Worm (Caenorhabditis elegans) whole organism, young adult: ENCODE results near the gene C13B4.1.
A peak's percentile ranks its signal among the peaks of the same experiment; 100 is the strongest.

Source experiments
- B0261.1 ChIP-seq: sonication (generic microtip); optimal IDR thresholded peaks from 2 replicates; lab custom pipeline; 2016; ENCODE audit warnings: mild to moderate bottlenecking, missing genetic modification characterization, moderate library complexity, missing compliant biosample characterization
- B0336.3 ChIP-seq: fragments of 200-800 bp; sonication (Bioruptor generic); IDR thresholded peaks from 2 replicates; pipeline ENCODE4 v1.3.6; 2022; ENCODE audit warnings: missing genetic modification characterization, missing compliant biosample characterization
- C06A6.2 ChIP-seq: fragments of 200-800 bp; sonication (Bioruptor generic); conservative IDR thresholded peaks from 2 replicates; pipeline ENCODE4 v1.3.6; 2022; ENCODE audit warnings: missing genetic modification characterization, missing compliant biosample characterization
- D2030.7 ChIP-seq: fragments of 200-800 bp; sonication (Bioruptor generic); IDR thresholded peaks from 2 replicates; pipeline ENCODE4 v1.3.6; 2022; ENCODE audit warnings: missing genetic modification reagents, missing genetic modification characterization, missing compliant biosample characterization
- F10E7.11 ChIP-seq: sonication (generic microtip); optimal IDR thresholded peaks from 2 replicates; lab custom pipeline; 2017; ENCODE audit warnings: mild to moderate bottlenecking, missing genetic modification characterization, moderate library complexity, missing compliant biosample characterization
- F55B11.4 ChIP-seq: sonication (generic microtip); optimal IDR thresholded peaks from 2 replicates; lab custom pipeline; 2016; ENCODE audit warnings: missing compliant biosample characterization, missing genetic modification characterization, borderline replicate concordance; ENCODE audit not compliant: insufficient read depth
- Y53F4B.3 ChIP-seq: fragments of 200-800 bp; sonication (Bioruptor generic); IDR thresholded peaks from 2 replicates; pipeline ENCODE4 v1.3.6; 2022; ENCODE audit warnings: missing genetic modification reagents, missing genetic modification characterization, missing compliant biosample characterization
- Y56A3A.18 ChIP-seq: fragments of 200-800 bp; sonication (Bioruptor generic); IDR thresholded peaks from 2 replicates; pipeline ENCODE4 v1.3.6; 2022; ENCODE audit warnings: missing genetic modification reagents, missing genetic modification characterization, missing compliant biosample characterization
- akir-1 ChIP-seq: fragments of 200-800 bp; sonication (Bioruptor generic); optimal IDR thresholded peaks from 2 replicates; lab custom pipeline; 2018; ENCODE audit warnings: mild to moderate bottlenecking, missing genetic modification characterization, moderate library complexity, missing compliant biosample characterization
- ama-1 ChIP-seq, 3 experiments: fragments of 150-350 bp in 1 of 3; sonication (generic microtip) in 2 of 3; optimal IDR thresholded peaks; 2 replicates each; lab custom pipeline; 2014 to 2018; ENCODE audit warnings: missing biosample characterization in 2 of 3, missing genetic modification characterization in 2 of 3, missing genetic modification reagents in 2 of 3
- die-1 ChIP-seq: sonication (generic microtip); optimal IDR thresholded peaks from 2 replicates; lab custom pipeline; 2016; ENCODE audit warnings: missing genotype, mild to moderate bottlenecking, missing genetic modification characterization, missing compliant biosample characterization
- egrh-3 ChIP-seq: fragments of 200-800 bp; sonication (Bioruptor generic); IDR thresholded peaks from 2 replicates; pipeline ENCODE4 v1.3.6; 2022; ENCODE audit warnings: missing genetic modification reagents, missing genetic modification characterization, missing compliant biosample characterization
- fkh-3 ChIP-seq: sonication (generic microtip); optimal IDR thresholded peaks from 2 replicates; lab custom pipeline; 2016; ENCODE audit warnings: mild to moderate bottlenecking, missing genetic modification characterization, missing compliant biosample characterization
- him-1 ChIP-seq: sonication (generic microtip); optimal IDR thresholded peaks from 2 replicates; lab custom pipeline; 2016; ENCODE audit warnings: missing genotype, missing genetic modification reagents, missing genetic modification characterization, missing compliant biosample characterization
- hlh-12 ChIP-seq: sonication (generic microtip); optimal IDR thresholded peaks from 2 replicates; lab custom pipeline; 2016; ENCODE audit warnings: missing genetic modification characterization, missing compliant biosample characterization
- hmg-1.2 ChIP-seq: fragments of 200-800 bp; sonication (Bioruptor generic); IDR thresholded peaks from 2 replicates; pipeline ENCODE4 v1.3.6; 2022; ENCODE audit warnings: missing genetic modification reagents, missing genetic modification characterization, missing compliant biosample characterization
- lag-1 ChIP-seq: fragments of 200-800 bp; sonication (Bioruptor generic); IDR thresholded peaks from 2 replicates; pipeline ENCODE4 v1.3.6; 2022; ENCODE audit warnings: missing genetic modification reagents, missing genetic modification characterization, missing compliant biosample characterization
- lin-54 ChIP-seq: fragments of 200-800 bp; sonication (Bioruptor generic); optimal IDR thresholded peaks from 2 replicates; lab custom pipeline; 2018; ENCODE audit warnings: mild to moderate bottlenecking, missing genetic modification characterization, missing compliant biosample characterization
- lsy-27 ChIP-seq: sonication (generic microtip); optimal IDR thresholded peaks from 2 replicates; lab custom pipeline; 2017; ENCODE audit warnings: missing genetic modification characterization, mild to moderate bottlenecking, missing compliant biosample characterization, antibody characterized with exemption, missing genotype, borderline replicate concordance; ENCODE audit not compliant: insufficient read depth
- madf-6 ChIP-seq: fragments of 200-800 bp; sonication (Bioruptor generic); IDR thresholded peaks from 2 replicates; pipeline ENCODE4 v1.3.6; 2022; ENCODE audit warnings: missing genetic modification reagents, missing genetic modification characterization, missing compliant biosample characterization
- mcd-1 ChIP-seq: fragments of 200-800 bp; sonication (Bioruptor generic); IDR thresholded peaks from 2 replicates; pipeline ENCODE4 v1.3.6; 2022; ENCODE audit warnings: missing genetic modification reagents, missing genetic modification characterization, missing compliant biosample characterization
- nfya-2 ChIP-seq: fragments of 200-800 bp; sonication (Bioruptor generic); IDR thresholded peaks from 2 replicates; pipeline ENCODE4 v1.3.6; 2022; ENCODE audit warnings: missing genetic modification reagents, missing genetic modification characterization, missing compliant biosample characterization
- nhr-120 ChIP-seq: fragments of 200-800 bp; sonication (Bioruptor generic); IDR thresholded peaks from 2 replicates; pipeline ENCODE4 v1.3.6; 2022; ENCODE audit warnings: missing genetic modification characterization, missing compliant biosample characterization
- nhr-27 ChIP-seq: fragments of 200-800 bp; sonication (Bioruptor generic); optimal IDR thresholded peaks from 2 replicates; lab custom pipeline; 2018; ENCODE audit warnings: mild to moderate bottlenecking, missing genetic modification characterization, moderate library complexity, missing compliant biosample characterization
- pha-4 ChIP-seq: fragments of 150-350 bp; sonication (generic microtip); optimal IDR thresholded peaks from 2 replicates; lab custom pipeline; 2014; ENCODE audit warnings: missing biosample characterization, missing genetic modification reagents, missing genetic modification characterization
- repo-1 ChIP-seq: sonication (generic microtip); optimal IDR thresholded peaks from 2 replicates; lab custom pipeline; 2017; ENCODE audit warnings: mild to moderate bottlenecking, missing genetic modification characterization, missing compliant biosample characterization
- rpc-1 ChIP-seq, 2 experiments: fragments of 150-350 bp in 1 of 2; sonication (generic microtip) in 1 of 2; optimal IDR thresholded peaks; 2 replicates each; lab custom pipeline; 2014 to 2018; ENCODE audit warnings: missing biosample characterization in 1 of 2, missing genetic modification characterization in 1 of 2, missing genetic modification reagents in 1 of 2, missing genotype in 1 of 2
- sea-2 ChIP-seq: fragments of 200-800 bp; sonication (Bioruptor generic); IDR thresholded peaks from 2 replicates; pipeline ENCODE4 v1.3.6; 2022; ENCODE audit warnings: missing genetic modification characterization, missing compliant biosample characterization
- snpc-1.1 ChIP-seq: sonication (generic microtip); optimal IDR thresholded peaks from 2 replicates; lab custom pipeline; 2017; ENCODE audit warnings: missing genetic modification characterization, mild to moderate bottlenecking, missing compliant biosample characterization, antibody characterized with exemption, moderate library complexity, missing genotype, missing genetic modification reagents; ENCODE audit not compliant: insufficient read depth
- snpc-4 ChIP-seq, 5 experiments: fragments of 150-350 bp in 1 of 5; sonication (generic microtip) in 4 of 5; optimal IDR thresholded peaks; 2 replicates each; lab custom pipeline; 2014 to 2018; ENCODE audit warnings: missing genetic modification characterization in 5 of 5, missing biosample characterization in 3 of 5, antibody characterized with exemption in 2 of 5, mild to moderate bottlenecking in 2 of 5, missing compliant biosample characterization in 2 of 5, missing genotype in 2 of 5, moderate library complexity in 2 of 5, missing genetic modification reagents in 1 of 5
- tbp1 ChIP-seq: fragments of 200-800 bp; sonication (Bioruptor generic); optimal IDR thresholded peaks from 2 replicates; lab custom pipeline; 2018; ENCODE audit warnings: mild to moderate bottlenecking, missing genetic modification characterization, missing compliant biosample characterization
- tbx-9 ChIP-seq: sonication (generic microtip); optimal IDR thresholded peaks from 2 replicates; lab custom pipeline; 2016; ENCODE audit warnings: borderline replicate concordance, missing genetic modification characterization, inconsistent platforms, missing compliant biosample characterization
- zim-3 ChIP-seq: sonication (generic microtip); optimal IDR thresholded peaks from 2 replicates; lab custom pipeline; 2017; ENCODE audit warnings: mild to moderate bottlenecking, missing genetic modification characterization, moderate library complexity, missing compliant biosample characterization
- ztf-22 ChIP-seq: fragments of 200-800 bp; sonication (Bioruptor generic); optimal IDR thresholded peaks from 2 replicates; lab custom pipeline; 2018; ENCODE audit warnings: mild to moderate bottlenecking, missing genetic modification characterization, moderate library complexity, missing compliant biosample characterization
- ztf-25 ChIP-seq: fragments of 200-800 bp; sonication (Bioruptor generic); IDR thresholded peaks from 2 replicates; pipeline ENCODE4 v1.3.6; 2022; ENCODE audit warnings: missing genetic modification reagents, missing genetic modification characterization, missing compliant biosample characterization
- ztf-28 ChIP-seq: fragments of 200-800 bp; sonication (Bioruptor generic); IDR thresholded peaks from 2 replicates; pipeline ENCODE4 v1.3.6; 2022; ENCODE audit warnings: missing genetic modification reagents, missing genetic modification characterization, missing compliant biosample characterization
- ztf-3 ChIP-seq: fragments of 200-800 bp; sonication (Bioruptor generic); optimal IDR thresholded peaks from 2 replicates; lab custom pipeline; 2018; ENCODE audit warnings: mild to moderate bottlenecking, missing genetic modification characterization, missing compliant biosample characterization

C13B4.1 gene

ce11 chrII:14483813-14484212 lies 4.4 kb upstream of the C13B4.1 start:
- TF ChIP-seq nfya-2 (GFP tag; lab: Robert Waterston, UW) (no peak), lsy-27 (tag; lab: Kevin White, UChicago) (no peak), F55B11.4 (tag; lab: Kevin White, UChicago) (no peak), sea-2 (GFP tag; lab: Robert Waterston, UW) (no peak)

- TF ChIP-seq F55B11.4 (tag; lab: Kevin White, UChicago) (no peak), akir-1 (no peak), ztf-22 (GFP tag; lab: Kevin White, UChicago) (no peak), C06A6.2 (GFP tag; lab: Robert Waterston, UW) (no peak), zim-3 (no peak), fkh-3 (tag; lab: Kevin White, UChicago) (no peak), ztf-28 (no peak), B0336.3 (GFP tag; lab: Robert Waterston, UW) (no peak), madf-6 (no peak), ama-1 (optimal IDR thresholded peaks at IDR 0.05; lab: Kevin White, UChicago) (no peak), ama-1 (GFP tag; optimal IDR thresholded peaks at IDR 0.05; lab: Kevin White, UChicago) (no peak), snpc-1.1 (tag; lab: Kevin White, UChicago) (no peak), ztf-25 (GFP tag; lab: Robert Waterston, UW) (no peak)
These were observed 1.3 kb upstream of the C13B4.1 start for ce11 chrII:14480772-14481171.

ce11 chrII:14474700-14475099 lies 4.7 kb downstream of the C13B4.1 start:
- TF ChIP-seq die-1 (no peak), hmg-1.2 (GFP tag; lab: Robert Waterston, UW) (peak; percentile 39), pha-4 (tag; lab: Kevin White, UChicago) (no peak), mcd-1 (GFP tag; lab: Robert Waterston, UW) (peak; percentile 44), lin-54 (peak; percentile 18), rpc-1 (optimal IDR thresholded peaks at IDR 0.05; lab: Kevin White, UChicago) (peak; percentile 50), rpc-1 (tag; optimal IDR thresholded peaks at IDR 0.05; lab: Kevin White, UChicago) (peak; percentile 70), tbx-9 (tag; lab: Kevin White, UChicago) (no peak), lag-1 (no peak), B0261.1 (tag; lab: Kevin White, UChicago) (peak; percentile 69), nhr-27 (tag; lab: Kevin White, UChicago) (no peak), snpc-4 (GFP tag; optimal IDR thresholded peaks at IDR 0.05; lab: Kevin White, UChicago) (no peak), snpc-4 (tag; optimal IDR thresholded peaks at IDR 0.05; lab: Kevin White, UChicago) (peak in 1 of 4 experiments; percentile 27), tbp1 (peak; percentile 86), F10E7.11 (no peak)

- TF ChIP-seq him-1 (peak; percentile 64), nhr-120 (no peak)
These were observed 9.4 kb downstream of the C13B4.1 start for ce11 chrII:14470020-14470419.

- TF ChIP-seq nfya-2 (GFP tag; lab: Robert Waterston, UW) (no peak), repo-1 (tag; lab: Kevin White, UChicago) (no peak), D2030.7 (no peak), egrh-3 (GFP tag; lab: Robert Waterston, UW) (no peak), fkh-3 (tag; lab: Kevin White, UChicago) (no peak), ztf-3 (GFP tag; lab: Kevin White, UChicago) (no peak), akir-1 (no peak), hlh-12 (tag; lab: Kevin White, UChicago) (no peak), Y56A3A.18 (no peak), Y53F4B.3 (GFP tag; lab: Robert Waterston, UW) (no peak), tbp1 (no peak)
These were observed 24.1 kb downstream of the C13B4.1 start, which contains the start of gene dmsr-6 for ce11 chrII:14455332-14455731. Gene dmsr-6 (plus strand): TSS chrII:14455632.
